Worm (Caenorhabditis elegans) whole organism, midembryonic: ENCODE data around the gene K09E3.7.
"Not testable (repeated sequence)": the region's sequence is repeated elsewhere in the genome, so short reads cannot be mapped to it uniquely, and the experiment has no call there.

Source experiments
- T22C8.4 ChIP-seq: fragments of 200-800 bp; sonication (Bioruptor generic); IDR thresholded peaks from 2 replicates; pipeline ENCODE4 v1.3.6; 2022; ENCODE audit warnings: missing genetic modification characterization, missing compliant biosample characterization
- cog-1 ChIP-seq: sonication (generic microtip); optimal IDR thresholded peaks from 2 replicates; lab custom pipeline; 2016; ENCODE audit warnings: missing genetic modification characterization, missing compliant biosample characterization
- flt-1 ChIP-seq: fragments of 200-800 bp; sonication (Bioruptor generic); IDR thresholded peaks from 2 replicates; pipeline ENCODE4 v1.3.6; 2022; ENCODE audit warnings: missing genetic modification characterization, missing compliant biosample characterization
- klf-2 ChIP-seq: fragments of 200-800 bp; sonication (Bioruptor generic); conservative IDR thresholded peaks from 2 replicates; pipeline ENCODE4 v1.3.6; 2022; ENCODE audit warnings: missing genetic modification reagents, missing genetic modification characterization, missing compliant biosample characterization
- med-1 ChIP-seq: sonication (generic microtip); optimal IDR thresholded peaks from 2 replicates; lab custom pipeline; 2017; ENCODE audit warnings: missing genetic modification characterization, mild to moderate bottlenecking, missing compliant biosample characterization, antibody characterized with exemption, missing genetic modification reagents; ENCODE audit not compliant: insufficient read depth
- ref-1 ChIP-seq: fragments of 200-800 bp; sonication (Bioruptor generic); conservative IDR thresholded peaks from 2 replicates; pipeline ENCODE4 v1.3.6; 2022; ENCODE audit warnings: missing genetic modification reagents, missing genetic modification characterization, missing compliant biosample characterization
- tab-1 ChIP-seq: fragments of 200-800 bp; sonication (Bioruptor generic); IDR thresholded peaks from 2 replicates; pipeline ENCODE4 v1.3.6; 2022; ENCODE audit warnings: missing genetic modification characterization, missing compliant biosample characterization
- ztf-23 ChIP-seq: fragments of 200-800 bp; sonication (Bioruptor generic); IDR thresholded peaks from 2 replicates; pipeline ENCODE4 v1.3.6; 2022; ENCODE audit warnings: missing genetic modification reagents, missing genetic modification characterization, missing compliant biosample characterization
- ztf-29 ChIP-seq: fragments of 200-800 bp; sonication (Bioruptor generic); IDR thresholded peaks from 2 replicates; pipeline ENCODE4 v1.3.6; 2022; ENCODE audit warnings: missing genetic modification reagents, missing genetic modification characterization, missing compliant biosample characterization

K09E3.7 gene

DNA sequence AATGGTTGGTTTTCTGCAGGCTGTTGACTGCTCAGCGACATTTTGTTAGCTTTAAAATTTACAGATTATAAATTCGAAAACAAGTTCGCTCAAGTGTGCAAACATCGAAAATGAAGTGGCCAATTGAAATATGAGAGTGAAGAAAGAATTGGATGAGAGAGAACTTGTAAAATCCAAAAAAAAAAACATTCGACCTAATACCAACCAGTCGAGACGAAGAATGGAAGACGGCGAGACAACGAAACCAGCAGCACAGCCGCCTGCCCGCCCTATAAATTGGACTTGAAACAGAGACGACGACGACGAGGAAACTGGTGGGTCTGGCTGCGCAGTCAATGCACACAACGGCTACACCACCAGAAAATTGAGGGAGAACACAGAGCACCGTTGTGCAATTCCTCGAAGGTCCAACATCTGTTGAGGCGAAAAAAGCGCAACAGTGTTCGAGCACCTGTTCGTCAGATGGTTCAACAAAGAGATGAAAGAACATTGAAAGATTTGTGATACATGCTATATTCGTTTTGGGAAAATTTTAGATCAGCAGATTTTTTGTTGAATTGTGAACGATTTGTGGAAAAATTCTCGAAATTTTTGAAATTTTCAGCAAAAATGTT lies 15.7 kb upstream of the K09E3.7 start, which contains the start of gene T23C6.4:
TSS of gene T23C6.4 (minus strand) at position 51 of the 614 bp plus-strand sequence.
- TF ChIP-seq ztf-23 (GFP tag; lab: Robert Waterston, UW) (0 out of 2 replicates have a peak, but pooled peaks have one; percentile 38), tab-1 (GFP tag; lab: Robert Waterston, UW) (no peak), flt-1 (GFP tag; lab: Robert Waterston, UW) (no peak), ztf-29 (GFP tag; lab: Robert Waterston, UW) (no peak), klf-2 (GFP tag; lab: Robert Waterston, UW) (no peak), ref-1 (GFP tag; lab: Robert Waterston, UW) (no peak)

DNA sequence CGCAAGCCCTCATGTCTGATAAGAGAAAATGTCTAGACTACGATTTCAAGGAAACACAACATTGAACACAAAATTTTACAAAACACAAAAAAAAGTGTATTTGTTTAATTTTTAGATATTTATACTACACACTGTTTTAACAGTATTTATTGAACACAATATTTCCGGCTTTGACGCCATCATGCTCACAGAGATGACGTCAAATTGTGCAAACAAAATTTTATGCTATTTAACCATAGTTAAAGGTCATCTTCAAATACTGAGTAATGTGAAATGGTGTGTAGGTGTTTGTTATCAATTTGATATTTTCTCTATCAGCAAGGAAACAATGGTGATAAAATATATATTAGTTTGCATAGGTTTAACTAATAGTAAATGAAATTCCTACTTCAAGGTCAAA lies 12.2 kb upstream of the K09E3.7 start:
- TF ChIP-seq klf-2 (GFP tag; lab: Robert Waterston, UW) (no peak), med-1 (GFP tag; lab: Kevin White, UChicago) (no peak), flt-1 (GFP tag; lab: Robert Waterston, UW) (no peak), ref-1 (GFP tag; lab: Robert Waterston, UW) (no peak), ztf-29 (GFP tag; lab: Robert Waterston, UW) (no peak), cog-1 (no peak), ztf-23 (GFP tag; lab: Robert Waterston, UW) (no peak), T22C8.4 (GFP tag; lab: Robert Waterston, UW) (no peak), tab-1 (GFP tag; lab: Robert Waterston, UW) (no peak)

DNA sequence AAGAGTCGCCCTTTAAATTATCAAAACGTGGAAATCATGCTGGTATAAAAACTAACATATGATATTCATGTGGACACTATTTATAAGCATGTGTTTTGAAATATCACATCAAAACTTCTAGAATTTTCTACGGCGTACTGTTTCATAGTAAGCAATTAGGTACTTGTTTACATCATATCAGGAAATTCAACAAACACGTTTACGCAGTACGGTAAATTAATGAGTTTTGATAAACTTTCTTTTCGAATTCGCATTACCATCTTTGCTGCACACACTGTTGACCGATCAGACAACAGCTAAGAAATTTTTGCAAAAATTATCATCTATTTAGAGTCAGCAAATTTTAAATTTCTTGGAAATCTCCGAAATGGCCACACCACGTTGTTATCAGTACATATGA lies 6.1 kb upstream of the K09E3.7 start:
- TF ChIP-seq flt-1 (GFP tag; lab: Robert Waterston, UW), result no peak
- no peak for TF ChIP-seq T22C8.4 (GFP tag; lab: Robert Waterston, UW)
- TF ChIP-seq med-1 (GFP tag; lab: Kevin White, UChicago), result no peak
- no peak for TF ChIP-seq ztf-29 (GFP tag; lab: Robert Waterston, UW)
- TF ChIP-seq cog-1, result no peak
- TF ChIP-seq klf-2 (GFP tag; lab: Robert Waterston, UW), result no peak
- TF ChIP-seq tab-1 (GFP tag; lab: Robert Waterston, UW), result no peak
- no peak for TF ChIP-seq ztf-23 (GFP tag; lab: Robert Waterston, UW)

DNA sequence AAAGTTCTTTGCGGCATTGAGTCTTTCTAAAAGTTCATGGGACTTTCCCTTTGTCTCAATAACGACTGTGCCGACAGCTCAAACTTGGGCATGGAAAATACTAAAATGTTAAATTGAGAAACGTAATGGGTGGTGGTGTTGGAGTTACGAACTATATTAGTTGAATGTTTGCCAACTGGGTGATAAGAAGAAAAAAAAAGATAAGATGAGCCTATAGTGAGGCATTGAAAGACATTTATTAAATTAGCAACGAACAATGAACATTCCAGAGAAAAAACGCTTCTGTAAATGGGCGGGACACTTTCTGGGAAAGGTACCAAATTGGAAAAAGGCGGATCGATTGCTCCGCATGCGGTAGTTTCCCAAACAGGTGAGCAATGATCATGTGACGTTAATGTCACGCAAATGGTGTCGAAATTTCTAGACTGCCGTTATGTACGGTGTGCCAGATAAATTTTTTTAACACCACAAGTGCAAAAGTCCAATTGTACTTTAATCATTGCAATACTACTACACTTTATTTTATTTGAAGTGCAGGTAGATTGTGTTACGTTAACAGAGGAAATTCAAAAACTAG lies 5.0 kb upstream of the K09E3.7 start:
- no peak for TF ChIP-seq flt-1 (GFP tag; lab: Robert Waterston, UW)
- no peak for TF ChIP-seq klf-2 (GFP tag; lab: Robert Waterston, UW)
- no peak for TF ChIP-seq T22C8.4 (GFP tag; lab: Robert Waterston, UW)
- TF ChIP-seq cog-1, result no peak
- TF ChIP-seq ztf-23 (GFP tag; lab: Robert Waterston, UW), result no peak
- no peak for TF ChIP-seq ztf-29 (GFP tag; lab: Robert Waterston, UW)
- no peak for TF ChIP-seq tab-1 (GFP tag; lab: Robert Waterston, UW)
- no peak for TF ChIP-seq med-1 (GFP tag; lab: Kevin White, UChicago)
- no peak for TF ChIP-seq ref-1 (GFP tag; lab: Robert Waterston, UW)

DNA sequence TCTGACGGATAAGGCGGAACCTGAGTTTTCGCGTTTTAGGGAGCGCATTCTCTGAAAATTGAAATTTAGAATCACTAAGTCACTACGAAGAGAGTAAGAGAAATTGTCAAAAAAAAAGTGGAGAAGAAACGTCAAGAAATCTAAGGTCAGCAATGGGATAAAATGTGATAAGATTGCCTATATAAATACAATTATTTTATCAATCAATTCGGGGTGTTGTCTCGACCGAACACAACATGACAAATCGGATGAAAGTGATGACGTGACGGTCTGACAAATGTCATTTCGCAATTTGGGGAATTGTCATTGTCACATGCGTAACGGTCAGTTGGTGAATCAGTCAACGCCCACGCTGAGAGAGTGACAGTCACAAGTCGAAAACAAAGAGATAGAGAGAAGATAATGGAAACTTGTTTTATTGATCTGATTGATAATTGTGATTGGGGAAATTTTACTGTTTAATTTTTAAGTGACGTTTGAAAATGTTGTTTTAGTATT lies 3.8 kb upstream of the K09E3.7 start, which contains the start of gene cnp-3:
TSS of gene cnp-3 (minus strand) at position 51 of the 498 bp plus-strand sequence.
- TF ChIP-seq ztf-23 (GFP tag; lab: Robert Waterston, UW) (no peak), cog-1 (no peak)

DNA sequence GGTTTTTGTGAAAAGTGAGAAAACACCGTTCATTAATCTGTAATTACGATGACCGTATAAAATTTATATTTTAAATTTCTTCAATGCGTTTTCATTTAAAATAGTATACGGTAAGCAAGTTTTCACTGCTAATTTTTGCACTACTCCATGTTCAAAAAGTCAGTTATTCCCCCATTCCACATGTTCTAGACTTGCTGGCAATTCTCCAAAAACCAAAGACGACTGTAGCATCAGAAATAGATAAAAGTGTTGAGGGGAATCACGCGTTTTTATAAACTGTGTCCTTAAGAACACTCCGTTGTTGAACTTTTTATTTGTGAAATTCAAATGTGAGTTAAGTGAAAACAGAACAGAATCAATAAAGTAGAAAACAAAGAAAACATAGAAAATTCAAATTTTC lies 1.4 kb upstream of the K09E3.7 start:
- TF ChIP-seq ztf-29 (GFP tag; lab: Robert Waterston, UW) (no peak), ref-1 (GFP tag; lab: Robert Waterston, UW) (no peak), med-1 (GFP tag; lab: Kevin White, UChicago) (no peak), flt-1 (GFP tag; lab: Robert Waterston, UW) (no peak), tab-1 (GFP tag; lab: Robert Waterston, UW) (no peak), ztf-23 (GFP tag; lab: Robert Waterston, UW) (no peak), klf-2 (GFP tag; lab: Robert Waterston, UW) (no peak), T22C8.4 (GFP tag; lab: Robert Waterston, UW) (no peak), cog-1 (no peak)

DNA sequence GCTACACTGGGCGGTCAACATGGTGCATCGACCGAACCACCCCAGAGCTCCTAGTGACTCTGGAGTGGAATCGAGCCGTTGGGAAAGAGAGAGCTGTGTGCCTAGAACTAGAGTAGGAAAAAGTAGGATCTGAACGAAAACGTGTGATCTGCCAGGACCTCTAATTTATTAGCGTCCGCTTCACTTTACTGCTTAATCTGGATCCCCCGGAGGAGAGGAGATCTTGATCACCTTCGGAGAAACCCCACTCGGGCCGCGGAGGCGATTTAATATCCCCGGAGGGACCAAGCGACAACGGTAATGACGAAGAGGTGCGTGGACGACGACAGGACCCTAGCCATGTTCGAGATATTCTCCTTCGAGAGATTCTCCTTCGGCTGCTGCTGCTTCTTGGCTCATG lies 17.0 kb downstream of the K09E3.7 start, which contains the start of gene K09E3.2:
TSS of gene K09E3.2 (plus strand) at position 301 of the 400 bp plus-strand sequence.
- TF ChIP-seq cog-1; ref-1 (GFP tag; lab: Robert Waterston, UW); klf-2 (GFP tag; lab: Robert Waterston, UW): not testable (repeated sequence)

DNA sequence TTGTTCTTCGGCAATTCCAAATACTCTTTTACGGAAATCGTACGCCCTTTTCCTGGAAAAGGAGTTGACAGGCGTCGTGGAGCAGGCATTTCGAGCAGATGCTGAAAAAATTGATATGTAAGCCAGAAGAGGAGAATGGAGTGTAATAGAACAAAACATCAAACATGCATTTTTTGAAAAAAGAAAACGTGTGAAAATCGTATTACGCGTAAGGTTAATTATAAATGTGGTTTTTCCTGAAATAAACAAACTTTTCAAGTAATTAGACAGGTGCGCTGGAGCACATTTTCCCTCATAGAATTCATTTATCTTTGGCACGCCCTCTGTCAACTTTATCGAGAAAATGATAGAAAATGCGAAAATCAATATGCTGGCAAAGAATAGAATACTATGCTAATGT lies 19.2 kb downstream of the K09E3.7 start, which contains the start of gene lido-6:
TSS of gene lido-6 (minus strand) at position 101 of the 400 bp plus-strand sequence.
- TF ChIP-seq tab-1 (GFP tag; lab: Robert Waterston, UW) (no peak), ref-1 (GFP tag; lab: Robert Waterston, UW) (no peak), cog-1 (no peak), T22C8.4 (GFP tag; lab: Robert Waterston, UW) (no peak), med-1 (GFP tag; lab: Kevin White, UChicago) (no peak), ztf-23 (GFP tag; lab: Robert Waterston, UW) (no peak), ztf-29 (GFP tag; lab: Robert Waterston, UW) (no peak), klf-2 (GFP tag; lab: Robert Waterston, UW) (no peak), flt-1 (GFP tag; lab: Robert Waterston, UW) (no peak)

DNA sequence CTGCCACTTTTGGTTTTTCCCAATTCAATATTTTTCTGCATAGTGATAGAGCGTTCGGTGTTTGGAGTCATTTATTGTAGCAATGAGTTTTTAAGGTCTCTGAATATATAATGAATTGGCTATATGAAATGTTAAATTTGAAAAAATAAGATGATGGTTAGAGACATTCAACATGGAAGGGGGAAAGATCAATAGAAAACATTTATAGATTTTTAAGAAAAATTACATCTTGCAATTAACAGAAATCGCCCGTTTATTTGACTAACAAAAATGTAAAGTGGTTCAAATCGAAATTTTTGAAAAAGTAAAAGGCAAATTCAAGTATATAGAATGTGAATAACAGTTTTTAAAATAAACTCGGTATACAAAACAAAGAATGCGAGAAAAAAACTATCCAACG lies 23.8 kb downstream of the K09E3.7 start, which contains the start of gene lido-5:
TSS of gene lido-5 (minus strand) at position 101 of the 400 bp plus-strand sequence.
- TF ChIP-seq med-1 (GFP tag; lab: Kevin White, UChicago), result no peak
- no peak for TF ChIP-seq ref-1 (GFP tag; lab: Robert Waterston, UW)
- TF ChIP-seq klf-2 (GFP tag; lab: Robert Waterston, UW), result no peak
- no peak for TF ChIP-seq cog-1
- no peak for TF ChIP-seq ztf-23 (GFP tag; lab: Robert Waterston, UW)
- TF ChIP-seq ztf-29 (GFP tag; lab: Robert Waterston, UW), result no peak
- no peak for TF ChIP-seq T22C8.4 (GFP tag; lab: Robert Waterston, UW)
